Fruit fly (Drosophila melanogaster): ENCODE data around the gene Pka-R1.

Pka-R1 gene

DNA sequence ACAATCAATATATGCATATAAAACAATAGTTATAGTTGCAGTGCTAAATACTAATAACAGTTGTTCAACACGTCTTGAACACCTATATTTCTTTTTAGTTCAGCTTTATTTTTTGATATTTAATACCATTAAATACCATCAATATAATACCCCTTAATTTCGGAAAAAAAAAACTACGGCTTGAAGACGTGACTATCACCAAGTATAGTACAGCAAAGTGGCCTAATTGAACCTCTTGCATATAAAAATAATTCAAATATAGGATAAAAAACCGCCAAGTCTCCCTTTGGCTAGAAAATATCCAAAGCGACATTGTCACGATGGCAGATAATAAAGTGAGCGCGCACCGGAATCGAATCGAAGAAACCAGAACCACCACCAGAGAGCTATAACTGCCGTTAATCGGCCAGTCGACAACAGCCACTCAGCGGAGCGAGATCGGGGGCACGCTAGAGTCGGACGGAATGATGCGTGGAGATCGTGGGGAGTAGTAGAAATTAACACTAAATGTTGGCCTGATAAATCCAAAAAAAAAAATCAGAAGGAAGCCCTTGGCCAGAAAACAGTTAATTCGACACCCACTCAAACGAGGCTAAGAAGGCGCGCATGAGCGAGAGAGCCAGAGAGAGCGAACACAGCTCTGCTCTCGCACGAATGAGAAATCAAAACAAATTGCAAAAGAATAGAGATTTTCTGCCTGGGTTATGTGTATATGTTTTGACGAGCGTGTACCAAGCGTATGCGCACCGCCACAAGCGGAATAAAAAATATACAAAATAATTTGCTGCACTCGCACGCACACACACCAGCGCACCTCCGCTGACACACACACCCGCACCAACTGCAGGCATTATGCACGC is 30.9 kb upstream of the Pka-R1 start (continued):
- no peak for TF ChIP-seq CG8319 (GFP tag; optimal IDR thresholded peaks at IDR 0.05)
- TF ChIP-seq CG34406 (GFP tag; optimal IDR thresholded peaks at IDR 0.05), result peak; percentile 32
- TF ChIP-seq ss (GFP tag; optimal IDR thresholded peaks at IDR 0.05), result peak; percentile 44 to 60
- TF ChIP-seq Eip93F (GFP tag; optimal IDR thresholded peaks at IDR 0.05), result peak; percentile 57
- TF ChIP-seq Sox15 (GFP tag; optimal IDR thresholded peaks at IDR 0.05), result no peak
- TF ChIP-seq Smox (GFP tag; optimal IDR thresholded peaks at IDR 0.05), result peak; percentile 57
- TF ChIP-seq OdsH (GFP tag; optimal IDR thresholded peaks at IDR 0.05), result peak; percentile 65
- peak; percentile 30; the same call in 2 of the 3 replicates for TF ChIP-seq CG8119 (GFP tag; IDR thresholded peaks at IDR 0.05)
- peak; percentile 15 for TF ChIP-seq cyc (GFP tag; optimal IDR thresholded peaks at IDR 0.05)
- TF ChIP-seq eg (GFP tag; IDR thresholded peaks at IDR 0.05), result no peak
- no peak for TF ChIP-seq Ets21C (GFP tag; optimal IDR thresholded peaks at IDR 0.05)
- TF ChIP-seq CG6854 (GFP tag; optimal IDR thresholded peaks at IDR 0.05), result no peak
- peak; percentile 59 for TF ChIP-seq svp (GFP tag)
- peak; percentile 5 for TF ChIP-seq CG11762 (GFP tag; optimal IDR thresholded peaks at IDR 0.05; ENCODE audit: insufficient read depth)
- no peak for TF ChIP-seq CG10669 (GFP tag; optimal IDR thresholded peaks at IDR 0.05)
- TF ChIP-seq esn (GFP tag; optimal IDR thresholded peaks at IDR 0.05), result peak; percentile 64
- TF ChIP-seq Sox14 (GFP tag; optimal IDR thresholded peaks at IDR 0.05), result peak; percentile 43
- TF ChIP-seq Met (GFP tag; optimal IDR thresholded peaks at IDR 0.05), result peak; percentile 55
- TF ChIP-seq CG3032 (tag; optimal IDR thresholded peaks at IDR 0.05), result peak; percentile 88
- TF ChIP-seq CG6163 (GFP tag; IDR thresholded peaks at IDR 0.05), result peak; percentile 12; the same call in 2 of the 3 replicates
- TF ChIP-seq CG31627 (GFP tag; optimal IDR thresholded peaks at IDR 0.05), result peak; percentile 25
- TF ChIP-seq CG8632 (GFP tag; optimal IDR thresholded peaks at IDR 0.05), result peak; percentile 30
- peak; percentile 19 for TF ChIP-seq Ets96B (tag; optimal IDR thresholded peaks at IDR 0.05)
- TF ChIP-seq pdm3 (GFP tag; optimal IDR thresholded peaks at IDR 0.05), result peak; percentile 55
- peak; percentile 69 for TF ChIP-seq Hr4 (GFP tag; optimal IDR thresholded peaks at IDR 0.05)
- TF ChIP-seq CG3919 (GFP tag; optimal IDR thresholded peaks at IDR 0.05), result peak; percentile 2
- TF ChIP-seq net (GFP tag; optimal IDR thresholded peaks at IDR 0.05), result peak; percentile 38
- peak; percentile 36 for TF ChIP-seq CG6276 (GFP tag; optimal IDR thresholded peaks at IDR 0.05)
- TF ChIP-seq topi (GFP tag; optimal IDR thresholded peaks at IDR 0.05), result peak; percentile 48
- TF ChIP-seq Sox102F (GFP tag; optimal IDR thresholded peaks at IDR 0.05), result no peak
- peak; percentile 28 for TF ChIP-seq Eip75B (GFP tag; optimal IDR thresholded peaks at IDR 0.05)
- no peak for TF ChIP-seq fd59A (GFP tag; optimal IDR thresholded peaks at IDR 0.05)
- TF ChIP-seq Eip78C (GFP tag), result peak; percentile 91
- TF ChIP-seq Blimp-1 (GFP tag; optimal IDR thresholded peaks at IDR 0.05), result peak; percentile 44
- TF ChIP-seq CG16779 (tag; optimal IDR thresholded peaks at IDR 0.05), result no peak

DNA sequence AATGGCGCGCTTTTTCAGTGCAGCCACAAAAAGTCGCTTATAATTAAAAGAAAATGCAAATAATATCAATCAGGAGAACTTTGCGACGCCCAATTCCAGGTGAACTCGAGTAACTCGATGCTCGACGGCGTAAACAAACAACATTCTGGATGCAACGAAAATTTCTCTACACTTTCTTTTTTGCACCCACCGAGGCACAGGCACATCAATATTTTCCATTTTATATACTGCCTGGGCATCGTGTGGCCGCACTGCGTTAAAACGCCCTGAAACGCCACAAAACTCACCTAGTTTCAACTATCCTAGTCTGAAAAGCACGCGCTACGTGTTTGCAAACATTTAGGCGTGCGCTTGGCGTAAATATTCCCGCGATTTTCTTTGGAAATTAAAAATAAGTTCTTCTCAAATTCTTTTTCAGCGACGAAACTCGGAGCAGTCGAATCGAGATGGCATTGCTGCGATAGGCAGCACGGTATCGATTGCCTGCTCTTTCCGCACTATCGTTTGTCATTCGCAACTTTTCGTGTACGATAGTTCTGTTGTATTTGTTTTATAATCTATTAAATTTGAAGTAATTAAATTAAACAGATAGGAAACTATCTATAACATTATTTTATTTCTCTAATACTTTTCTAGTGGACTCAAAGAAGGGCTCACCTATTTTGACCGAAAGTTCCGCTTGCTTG is 30.0 kb upstream of the Pka-R1 start, which contains the start of gene Pcif1:
Pcif1 (minus strand) TSS at position 456 of the 686 bp plus-strand sequence.
- peak; percentile 31 for TF ChIP-seq topi (GFP tag; optimal IDR thresholded peaks at IDR 0.05)
- no peak for TF ChIP-seq CG4318 (GFP tag; optimal IDR thresholded peaks at IDR 0.05)
- TF ChIP-seq dsx (GFP tag; optimal IDR thresholded peaks at IDR 0.05; ENCODE audit: poor library complexity, severe bottlenecking), result no peak
- no peak for TF ChIP-seq Ets21C (GFP tag; optimal IDR thresholded peaks at IDR 0.05)
- TF ChIP-seq Lpt (GFP tag; optimal IDR thresholded peaks at IDR 0.05), result no peak
- TF ChIP-seq Sox102F (GFP tag; optimal IDR thresholded peaks at IDR 0.05), result peak; percentile 36
- TF ChIP-seq CG9139 (GFP tag; optimal IDR thresholded peaks at IDR 0.05), result no peak
- no peak for TF ChIP-seq net (GFP tag; optimal IDR thresholded peaks at IDR 0.05)
- TF ChIP-seq Eip78C (GFP tag), result peak; percentile 40
- no peak for TF ChIP-seq CG6276 (GFP tag; optimal IDR thresholded peaks at IDR 0.05)
- TF ChIP-seq Sox14 (GFP tag; optimal IDR thresholded peaks at IDR 0.05), result peak; percentile 14
- TF ChIP-seq CG34406 (GFP tag; optimal IDR thresholded peaks at IDR 0.05), result no peak
- TF ChIP-seq esn (GFP tag; optimal IDR thresholded peaks at IDR 0.05), result peak; percentile 52
- TF ChIP-seq lz (GFP tag; optimal IDR thresholded peaks at IDR 0.05), result peak; percentile 28
- TF ChIP-seq Smox (GFP tag; optimal IDR thresholded peaks at IDR 0.05), result no peak
- TF ChIP-seq achi (GFP tag; optimal IDR thresholded peaks at IDR 0.05), result peak; percentile 13
- no peak for TF ChIP-seq Eip93F (GFP tag; optimal IDR thresholded peaks at IDR 0.05)
- TF ChIP-seq OdsH (GFP tag; optimal IDR thresholded peaks at IDR 0.05), result no peak
- peak; percentile 67 for TF ChIP-seq fkh (GFP tag; optimal IDR thresholded peaks at IDR 0.05)
